Worm (Caenorhabditis elegans) whole organism, early embryonic: ENCODE measurements around the gene epic-2.

ENCODE experiments used
- B0310.2 ChIP-seq: sonication (generic microtip); optimal IDR thresholded peaks from 2 replicates; lab custom pipeline; 2016; ENCODE audit warnings: mild to moderate bottlenecking, missing genetic modification characterization, missing compliant biosample characterization
- F13C5.2 ChIP-seq: sonication (generic microtip); optimal IDR thresholded peaks from 2 replicates; lab custom pipeline; 2017; ENCODE audit warnings: mild to moderate bottlenecking, missing genetic modification characterization, inconsistent platforms, missing compliant biosample characterization
- aly-1 ChIP-seq: sonication (generic microtip); optimal IDR thresholded peaks from 2 replicates; lab custom pipeline; 2016; ENCODE audit warnings: missing genetic modification characterization, missing compliant biosample characterization
- ama-1 ChIP-seq: fragments of 150-350 bp; optimal IDR thresholded peaks from 2 replicates; lab custom pipeline; 2014
- ceh-13 ChIP-seq: fragments of 200-800 bp; sonication (Bioruptor generic); optimal IDR thresholded peaks from 2 replicates; lab custom pipeline; 2018; ENCODE audit warnings: mild to moderate bottlenecking, missing genetic modification characterization, missing compliant biosample characterization
- ceh-36 ChIP-seq: sonication (generic microtip); optimal IDR thresholded peaks from 2 replicates; lab custom pipeline; 2016; ENCODE audit warnings: missing genetic modification characterization, inconsistent platforms, missing compliant biosample characterization
- flt-1 ChIP-seq: fragments of 200-800 bp; sonication (Bioruptor generic); IDR thresholded peaks from 2 replicates; pipeline ENCODE4 v1.3.6; 2022; ENCODE audit warnings: missing genetic modification characterization, missing compliant biosample characterization
- pes-1 ChIP-seq: fragments of 200-800 bp; sonication (Bioruptor generic); IDR thresholded peaks from 2 replicates; pipeline ENCODE4 v1.3.6; 2022; ENCODE audit warnings: missing genetic modification reagents, missing genetic modification characterization, missing compliant biosample characterization
- tbx-11 ChIP-seq: fragments of 200-800 bp; sonication (Bioruptor generic); IDR thresholded peaks from 2 replicates; pipeline ENCODE4 v1.3.6; 2022; ENCODE audit warnings: missing genetic modification characterization, missing compliant biosample characterization
- tbx-37 ChIP-seq: fragments of 200-800 bp; sonication (Bioruptor generic); conservative IDR thresholded peaks from 2 replicates; pipeline ENCODE4 v1.3.6; 2022; ENCODE audit warnings: missing genetic modification reagents, missing genetic modification characterization, missing compliant biosample characterization
- tra-4 ChIP-seq: sonication (generic microtip); optimal IDR thresholded peaks from 2 replicates; lab custom pipeline; 2017; ENCODE audit warnings: missing genetic modification characterization, missing compliant biosample characterization

ce11 chrIV:1679227-1679626, 41.4 kb upstream of the epic-2 start:
- TF ChIP-seq ama-1: no peak
- no peak for TF ChIP-seq tbx-37
- no peak for TF ChIP-seq tra-4 (tag; lab: Kevin White, UChicago)
- no peak for TF ChIP-seq F13C5.2 (tag; lab: Kevin White, UChicago)
- TF ChIP-seq ceh-13 (GFP tag; lab: Kevin White, UChicago): no peak
- TF ChIP-seq B0310.2 (tag; lab: Kevin White, UChicago): no peak
- TF ChIP-seq flt-1 (GFP tag; lab: Robert Waterston, UW): no peak
- TF ChIP-seq aly-1: no peak
- no peak for TF ChIP-seq tbx-11 (GFP tag; lab: Robert Waterston, UW)
- TF ChIP-seq ceh-36 (tag; lab: Kevin White, UChicago): no peak
- TF ChIP-seq pes-1 (GFP tag; lab: Robert Waterston, UW): no peak
